Fruit fly (Drosophila melanogaster) whole organism, embryonic: ENCODE measurements around the gene CG13311.

Experiments used
- Atf3 ChIP-seq: fragments of 200-800 bp; sonication (Bioruptor generic); optimal IDR thresholded peaks from 3 replicates; lab custom pipeline; 2016; ENCODE audit warnings: missing biosample characterization, missing genetic modification characterization
- CG11560 ChIP-seq: fragments of 200-800 bp; sonication (Bioruptor generic); IDR thresholded peaks from 3 replicates; pipeline ENCODE4 v1.3.6; 2022; ENCODE audit warnings: missing biosample characterization, missing genetic modification characterization
- CG11695 ChIP-seq: fragments of 200-800 bp; sonication (Bioruptor generic); IDR thresholded peaks from 3 replicates; pipeline ENCODE4 v1.3.6; 2022; ENCODE audit warnings: missing biosample characterization, missing genetic modification characterization
- CG12299 ChIP-seq: fragments of 200-800 bp; sonication (Bioruptor generic); optimal IDR thresholded peaks from 2 replicates; lab custom pipeline; 2018; ENCODE audit warnings: missing biosample characterization, mild to moderate bottlenecking, missing genetic modification characterization
- CG12659 ChIP-seq: fragments of 200-800 bp; sonication (Bioruptor generic); optimal IDR thresholded peaks from 3 replicates; lab custom pipeline; 2017; ENCODE audit warnings: mild to moderate bottlenecking, missing biosample characterization, missing genetic modification reagents, missing genetic modification characterization
- CG12744 ChIP-seq: fragments of 200-800 bp; sonication (Bioruptor generic); optimal IDR thresholded peaks from 2 replicates; lab custom pipeline; 2016; ENCODE audit warnings: missing biosample characterization, missing genetic modification characterization
- CG13775 ChIP-seq: fragments of 200-800 bp; sonication (Bioruptor generic); optimal IDR thresholded peaks from 3 replicates; lab custom pipeline; 2017; ENCODE audit warnings: missing biosample characterization, mild to moderate bottlenecking, missing genetic modification characterization
- CG14710 ChIP-seq: fragments of 200-800 bp; sonication (Bioruptor generic); optimal IDR thresholded peaks from 3 replicates; lab custom pipeline; 2019; ENCODE audit warnings: missing biosample characterization, mild to moderate bottlenecking, missing genetic modification characterization, moderate library complexity
- CG16813 ChIP-seq: fragments of 200-800 bp; sonication (Bioruptor generic); IDR thresholded peaks from 3 replicates; pipeline ENCODE4 v1.3.6; 2022; ENCODE audit warnings: missing biosample characterization, missing genetic modification characterization; ENCODE audit not compliant: partially characterized antibody
- CG16863 ChIP-seq: fragments of 200-800 bp; sonication (Bioruptor generic); optimal IDR thresholded peaks from 3 replicates; lab custom pipeline; 2016; ENCODE audit warnings: missing biosample characterization, missing genetic modification characterization
- CG2712 ChIP-seq: fragments of 200-800 bp; optimal IDR thresholded peaks from 3 replicates; lab custom pipeline; 2019; ENCODE audit warnings: missing biosample characterization, mild to moderate bottlenecking, missing genetic modification characterization, moderate library complexity
- CG31365 ChIP-seq: fragments of 200-800 bp; sonication (Bioruptor generic); optimal IDR thresholded peaks from 2 replicates; lab custom pipeline; 2018; ENCODE audit warnings: missing biosample characterization, mild to moderate bottlenecking, missing genetic modification characterization
- CG33213 ChIP-seq: fragments of 200-800 bp; sonication (Bioruptor generic); optimal IDR thresholded peaks from 3 replicates; lab custom pipeline; 2016; ENCODE audit warnings: missing biosample characterization, missing genetic modification characterization
- CG6791 ChIP-seq: fragments of 200-800 bp; sonication (Bioruptor generic); IDR thresholded peaks from 3 replicates; pipeline ENCODE4 v1.3.6; 2022; ENCODE audit warnings: missing biosample characterization, missing genetic modification characterization; ENCODE audit not compliant: partially characterized antibody
- CG6813 ChIP-seq: fragments of 200-800 bp; sonication (Bioruptor generic); optimal IDR thresholded peaks from 2 replicates; lab custom pipeline; 2017; ENCODE audit warnings: missing biosample characterization, missing genetic modification characterization, mild to moderate bottlenecking, moderate library complexity, missing genetic modification reagents
- CG7556 ChIP-seq: fragments of 200-800 bp; sonication (Bioruptor generic); optimal IDR thresholded peaks from 2 replicates; lab custom pipeline; 2017; ENCODE audit warnings: missing biosample characterization, mild to moderate bottlenecking, missing genetic modification characterization
- CG8281 ChIP-seq: fragments of 200-800 bp; sonication (Bioruptor generic); optimal IDR thresholded peaks from 2 replicates; lab custom pipeline; 2018; ENCODE audit warnings: missing biosample characterization, mild to moderate bottlenecking, missing genetic modification characterization, moderate library complexity
- CG9727 ChIP-seq: fragments of 200-800 bp; sonication (Bioruptor generic); optimal IDR thresholded peaks from 3 replicates; lab custom pipeline; 2017; ENCODE audit warnings: missing biosample characterization, mild to moderate bottlenecking, missing genetic modification characterization
- Chrac-16 ChIP-seq: fragments of 200-800 bp; sonication (Bioruptor generic); optimal IDR thresholded peaks from 3 replicates; lab custom pipeline; 2016; ENCODE audit warnings: missing biosample characterization, missing genetic modification characterization
- CrebB ChIP-seq: fragments of 200-800 bp; sonication (Bioruptor generic); optimal IDR thresholded peaks from 3 replicates; lab custom pipeline; 2018; ENCODE audit warnings: missing biosample characterization, mild to moderate bottlenecking, missing genetic modification characterization
- Dfd ChIP-seq, 2 experiments: fragments of >200 bp; optimal IDR thresholded peaks; 2 replicates each; lab custom pipeline; 2017; ENCODE audit warnings: missing biosample characterization in 2 of 2, missing genetic modification characterization in 2 of 2
- Elba2 ChIP-seq: fragments of 200-800 bp; sonication (Bioruptor generic); optimal IDR thresholded peaks from 3 replicates; lab custom pipeline; 2016; ENCODE audit warnings: missing biosample characterization, missing genetic modification characterization
- HHEX ChIP-seq: fragments of 200-800 bp; sonication (Bioruptor generic); optimal IDR thresholded peaks from 3 replicates; lab custom pipeline; 2017; ENCODE audit warnings: missing biosample characterization, mild to moderate bottlenecking, missing genetic modification characterization, missing genetic modification reagents
- Hand ChIP-seq: fragments of 200-800 bp; sonication (Bioruptor generic); optimal IDR thresholded peaks from 2 replicates; lab custom pipeline; 2017; ENCODE audit warnings: mild to moderate bottlenecking, missing biosample characterization, missing genetic modification reagents, missing genetic modification characterization
- Hr3 ChIP-seq: fragments of 200-800 bp; sonication (Bioruptor generic); optimal IDR thresholded peaks from 3 replicates; lab custom pipeline; 2016; ENCODE audit warnings: missing biosample characterization, missing genetic modification characterization
- Med ChIP-seq: fragments of 200-800 bp; sonication (Bioruptor generic); peaks from one replicate; lab custom pipeline; 2016; ENCODE audit warnings: missing biosample characterization, missing genetic modification characterization, mild to moderate bottlenecking, inconsistent platforms, moderate library complexity
- PHDP ChIP-seq: fragments of 200-800 bp; sonication (Bioruptor generic); optimal IDR thresholded peaks from 3 replicates; lab custom pipeline; 2018; ENCODE audit warnings: missing biosample characterization, mild to moderate bottlenecking, missing genetic modification characterization, moderate library complexity
- Xbp1 ChIP-seq: fragments of 200-800 bp; sonication (Bioruptor generic); optimal IDR thresholded peaks from 3 replicates; lab custom pipeline; 2016; ENCODE audit warnings: missing biosample characterization, mild to moderate bottlenecking, missing genetic modification characterization
- ase ChIP-seq: fragments of 200-800 bp; sonication (Bioruptor generic); IDR thresholded peaks from 3 replicates; pipeline ENCODE4 v1.3.6; 2022; ENCODE audit warnings: missing biosample characterization, missing genetic modification characterization
- az2 ChIP-seq: fragments of 200-800 bp; sonication (Bioruptor generic); optimal IDR thresholded peaks from 3 replicates; lab custom pipeline; 2016; ENCODE audit warnings: missing biosample characterization, missing genetic modification characterization
- br ChIP-seq: fragments of >200 bp; optimal IDR thresholded peaks from 2 replicates; lab custom pipeline; 2017
- dati ChIP-seq: fragments of 200-800 bp; sonication (Bioruptor generic); IDR thresholded peaks from 2 replicates; pipeline ENCODE4 v1.3.6; 2022; ENCODE audit warnings: missing biosample characterization, missing genetic modification characterization
- fd102C ChIP-seq: fragments of 200-800 bp; sonication (Bioruptor generic); optimal IDR thresholded peaks from 2 replicates; lab custom pipeline; 2018; ENCODE audit warnings: missing biosample characterization, mild to moderate bottlenecking, missing genetic modification characterization, moderate library complexity
- grn ChIP-seq: fragments of 200-800 bp; sonication (Bioruptor generic); optimal IDR thresholded peaks from 3 replicates; lab custom pipeline; 2017; ENCODE audit warnings: missing biosample characterization, missing genetic modification characterization
- gsb-n ChIP-seq: fragments of 200-800 bp; sonication (Bioruptor generic); optimal IDR thresholded peaks from 3 replicates; lab custom pipeline; 2018; ENCODE audit warnings: missing biosample characterization, mild to moderate bottlenecking, missing genetic modification characterization
- her ChIP-seq: fragments of 200-800 bp; sonication (Bioruptor generic); optimal IDR thresholded peaks from 2 replicates; lab custom pipeline; 2016; ENCODE audit warnings: missing biosample characterization, missing genetic modification characterization
- jigr1 ChIP-seq: fragments of 200-800 bp; sonication (Bioruptor generic); IDR thresholded peaks from 3 replicates; pipeline ENCODE4 v1.3.6; 2022; ENCODE audit warnings: missing biosample characterization, missing genetic modification characterization
- jumu ChIP-seq: fragments of 200-800 bp; sonication (Bioruptor generic); optimal IDR thresholded peaks from 3 replicates; lab custom pipeline; 2016; ENCODE audit warnings: missing biosample characterization, missing genetic modification characterization
- klu ChIP-seq: fragments of 200-800 bp; sonication (Bioruptor generic); IDR thresholded peaks from 2 replicates; pipeline ENCODE4 v1.3.6; 2022; ENCODE audit warnings: missing biosample characterization, missing genetic modification characterization
- onecut ChIP-seq: fragments of 200-800 bp; sonication (Bioruptor generic); IDR thresholded peaks from 2 replicates; pipeline ENCODE4 v1.3.6; 2022; ENCODE audit warnings: missing biosample characterization, missing genetic modification characterization
- pfk ChIP-seq: fragments of 200-800 bp; sonication (Bioruptor generic); optimal IDR thresholded peaks from 2 replicates; lab custom pipeline; 2018; ENCODE audit warnings: missing biosample characterization, mild to moderate bottlenecking, missing genetic modification characterization, moderate library complexity
- pita ChIP-seq: fragments of 200-800 bp; sonication (Bioruptor generic); optimal IDR thresholded peaks from 2 replicates; lab custom pipeline; 2017; ENCODE audit warnings: missing biosample characterization, mild to moderate bottlenecking, missing genetic modification characterization
- psq ChIP-seq: fragments of 200-800 bp; sonication (Bioruptor generic); optimal IDR thresholded peaks from 2 replicates; lab custom pipeline; 2017; ENCODE audit warnings: missing biosample characterization, missing genetic modification characterization
- sens-2 ChIP-seq: fragments of 200-800 bp; sonication (Bioruptor generic); IDR thresholded peaks from 2 replicates; pipeline ENCODE4 v1.3.6; 2022; ENCODE audit warnings: missing biosample characterization, missing genetic modification characterization
- shn ChIP-seq: fragments of 200-800 bp; sonication (Bioruptor generic); optimal IDR thresholded peaks from 3 replicates; lab custom pipeline; 2016; ENCODE audit warnings: missing biosample characterization, missing genetic modification characterization
- sna ChIP-seq: fragments of 200-800 bp; sonication (Bioruptor generic); IDR thresholded peaks from 2 replicates; pipeline ENCODE4 v1.3.6; 2022; ENCODE audit warnings: missing biosample characterization, missing genetic modification characterization; ENCODE audit not compliant: partially characterized antibody
- sqz ChIP-seq: fragments of 200-800 bp; sonication (Bioruptor generic); optimal IDR thresholded peaks from 3 replicates; lab custom pipeline; 2018; ENCODE audit warnings: missing biosample characterization, mild to moderate bottlenecking, missing genetic modification characterization
- trem ChIP-seq: fragments of 200-800 bp; optimal IDR thresholded peaks from 3 replicates; lab custom pipeline; 2019; ENCODE audit warnings: missing biosample characterization, mild to moderate bottlenecking, missing genetic modification characterization, moderate library complexity
- tx ChIP-seq: fragments of 200-800 bp; sonication (Bioruptor generic); optimal IDR thresholded peaks from 2 replicates; lab custom pipeline; 2016; ENCODE audit warnings: missing biosample characterization, missing genetic modification characterization
- yki ChIP-seq: fragments of >200 bp; optimal IDR thresholded peaks from 3 replicates; lab custom pipeline; 2018
- zf30C ChIP-seq: fragments of 200-800 bp; sonication (Bioruptor generic); optimal IDR thresholded peaks from 3 replicates; lab custom pipeline; 2018; ENCODE audit warnings: missing biosample characterization, mild to moderate bottlenecking, missing genetic modification characterization
- zfh2 ChIP-seq: fragments of 200-800 bp; sonication (Bioruptor generic); optimal IDR thresholded peaks from 2 replicates; lab custom pipeline; 2016; ENCODE audit warnings: missing biosample characterization, missing genetic modification characterization

CG13311 gene

DNA sequence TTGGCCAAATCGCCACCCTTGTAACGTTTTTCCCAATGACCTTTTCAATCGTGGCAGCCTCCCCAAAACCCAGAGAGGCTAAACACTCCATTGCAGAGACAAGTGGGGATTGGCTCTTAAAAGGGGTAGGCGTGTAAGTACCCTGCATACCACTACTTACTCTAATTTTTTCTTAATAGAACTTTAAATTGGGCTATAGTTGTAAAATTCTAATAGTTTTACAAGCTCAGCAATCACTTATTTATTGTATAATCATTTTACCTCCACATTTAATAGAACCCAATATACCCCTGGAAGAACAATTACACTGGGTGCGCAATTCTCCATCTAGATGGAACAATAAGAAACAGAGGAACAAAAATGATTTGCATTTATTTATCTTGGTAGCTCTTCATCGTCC is 39.8 kb upstream of the CG13311 start (continued):
- TF ChIP-seq zfh2 (GFP tag; lab: Kevin White, UChicago): peak; percentile 46
- TF ChIP-seq CG16813 (GFP tag; lab: Robert Waterston, UW): no peak
- TF ChIP-seq zf30C (GFP tag; lab: Kevin White, UChicago): no peak
- peak; percentile 41 for TF ChIP-seq tx (GFP tag; lab: Kevin White, UChicago)
- peak; percentile 37; the same call in 1 of the 2 replicates for TF ChIP-seq dati (GFP tag; lab: Robert Waterston, UW)
- peak; percentile 15 for TF ChIP-seq CG12744 (GFP tag; lab: Kevin White, UChicago)
- peak; percentile 69 for TF ChIP-seq Chrac-16 (GFP tag; lab: Kevin White, UChicago)
- peak; percentile 70 for TF ChIP-seq CG9727 (GFP tag; lab: Kevin White, UChicago)
- TF ChIP-seq pita: no peak
- TF ChIP-seq jumu: peak; percentile 34
- TF ChIP-seq CG14710 (tag; lab: Kevin White, UChicago): peak; percentile 57
- no peak for TF ChIP-seq pfk (GFP tag; lab: Kevin White, UChicago)
- peak; percentile 39 for TF ChIP-seq trem
- no peak for TF ChIP-seq fd102C (GFP tag; lab: Kevin White, UChicago)
- peak; percentile 54 for TF ChIP-seq CrebB
- peak; percentile 71 for TF ChIP-seq Hr3 (GFP tag; lab: Kevin White, UChicago)
- no peak for TF ChIP-seq Dfd (GFP tag; optimal IDR thresholded peaks at IDR 0.05; lab: Kevin White, UChicago)
- TF ChIP-seq grn (GFP tag; lab: Kevin White, UChicago): no peak
- peak; percentile 45; the same call in 1 of the 2 replicates for TF ChIP-seq sens-2 (GFP tag; lab: Robert Waterston, UW)
- 0 out of 2 replicates have a peak, but pooled peaks have one; percentile 51 for TF ChIP-seq klu (GFP tag; lab: Robert Waterston, UW)
- TF ChIP-seq CG11560 (tag; lab: Robert Waterston, UW): peak; percentile 38; the same call in 1 of the 3 replicates
- TF ChIP-seq az2 (GFP tag; lab: Kevin White, UChicago): peak; percentile 73
- peak; percentile 57; the same call in 1 of the 2 replicates for TF ChIP-seq onecut
- TF ChIP-seq Hand: peak; percentile 63
- peak; percentile 66; the same call in 2 of the 3 replicates for TF ChIP-seq CG11695 (GFP tag; lab: Robert Waterston, UW)
- TF ChIP-seq Elba2: no peak
- TF ChIP-seq CG7556 (GFP tag; lab: Kevin White, UChicago): peak; percentile 79
- peak; percentile 62 for TF ChIP-seq CG12299 (tag; lab: Kevin White, UChicago)
- peak; percentile 48 for TF ChIP-seq sqz
- peak; percentile 63 for TF ChIP-seq ase (GFP tag; lab: Robert Waterston, UW)
- TF ChIP-seq CG31365: no peak
- no peak for TF ChIP-seq shn
- peak; percentile 58 for TF ChIP-seq gsb-n
- peak; percentile 42 for TF ChIP-seq her (GFP tag; lab: Kevin White, UChicago)
- TF ChIP-seq br (lab: Kevin White, UChicago): no peak
- TF ChIP-seq CG2712 (tag; lab: Kevin White, UChicago): peak; percentile 85
- TF ChIP-seq CG6813: peak; percentile 68
- TF ChIP-seq CG33213 (GFP tag; lab: Kevin White, UChicago): no peak
- peak; percentile 33 for TF ChIP-seq Atf3 (GFP tag; lab: Kevin White, UChicago)
- TF ChIP-seq sna (GFP tag; lab: Robert Waterston, UW): no peak
- TF ChIP-seq CG12659 (GFP tag; lab: Kevin White, UChicago): peak; percentile 77
- TF ChIP-seq CG13775 (GFP tag; lab: Kevin White, UChicago): peak; percentile 47
- no peak for TF ChIP-seq CG6791
- TF ChIP-seq psq (GFP tag; lab: Kevin White, UChicago): no peak
- TF ChIP-seq PHDP (tag; lab: Kevin White, UChicago): peak; percentile 80
- peak; percentile 65 for TF ChIP-seq HHEX
- TF ChIP-seq Med (GFP tag; lab: Kevin White, UChicago): peak; percentile 92
- peak; percentile 56 for TF ChIP-seq CG16863 (GFP tag; lab: Kevin White, UChicago)
- no peak for TF ChIP-seq yki
- peak; percentile 75 for TF ChIP-seq Xbp1 (GFP tag; lab: Kevin White, UChicago)
- peak; percentile 28 for TF ChIP-seq CG8281 (tag; lab: Kevin White, UChicago)
- peak; percentile 35; the same call in 1 of the 3 replicates for TF ChIP-seq jigr1 (GFP tag; lab: Robert Waterston, UW)
